Fruit fly (Drosophila melanogaster): ENCODE data around the gene Srg3.
A peak's percentile ranks its signal among the peaks of the same experiment; 100 is the strongest.

Gene Srg3

DNA sequence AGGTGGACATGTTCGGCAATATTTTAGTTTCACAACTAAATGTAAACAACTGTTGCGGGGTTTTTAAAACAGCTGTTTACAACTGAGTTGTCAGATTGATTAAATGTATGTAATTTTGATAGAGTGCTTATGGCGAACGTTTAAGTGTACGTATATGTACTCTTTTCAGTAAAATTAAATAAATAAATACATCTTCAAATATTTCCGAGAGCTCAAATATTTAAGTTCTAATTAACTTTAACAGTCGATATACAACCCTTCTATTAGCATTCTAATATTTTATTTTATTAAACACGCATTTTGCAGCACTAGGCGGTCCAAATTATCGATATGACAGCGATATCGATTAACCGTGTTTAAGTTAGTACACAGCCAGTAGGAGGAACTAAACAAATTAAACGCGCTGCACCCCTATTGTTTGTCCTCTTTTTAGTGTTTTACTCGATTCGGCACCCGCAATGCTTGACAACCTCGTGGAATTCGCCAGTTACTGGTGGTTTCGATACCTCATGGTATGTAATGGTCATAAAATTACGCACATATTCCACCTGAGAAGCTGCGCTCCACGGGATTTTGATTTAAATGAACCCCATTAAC lies 8.6 kb downstream of the Srg3 start, which contains the start of the genes CG3448 and ghi (continued):
- TF ChIP-seq CG1621 (tag; optimal IDR thresholded peaks at IDR 0.05) (peak; percentile 11), ss (GFP tag; optimal IDR thresholded peaks at IDR 0.05) (peak in 1 of 2 experiments; percentile 66), Hr39 (GFP tag; optimal IDR thresholded peaks at IDR 0.05) (peak; percentile 28), CG3919 (GFP tag; optimal IDR thresholded peaks at IDR 0.05) (peak; percentile 73), CG4318 (GFP tag; optimal IDR thresholded peaks at IDR 0.05) (no peak), OdsH (GFP tag; optimal IDR thresholded peaks at IDR 0.05) (no peak), CG7368 (GFP tag; optimal IDR thresholded peaks at IDR 0.05) (peak; percentile 54), CG8632 (GFP tag; optimal IDR thresholded peaks at IDR 0.05) (peak; percentile 9), CG9139 (GFP tag; optimal IDR thresholded peaks at IDR 0.05) (no peak), Sox15 (GFP tag; optimal IDR thresholded peaks at IDR 0.05) (no peak), dsx (GFP tag; optimal IDR thresholded peaks at IDR 0.05; ENCODE audit: poor library complexity, severe bottlenecking) (peak; percentile 58), CG15336 (GFP tag; IDR thresholded peaks at IDR 0.05) (0 out of 2 replicates have a peak, but pooled peaks have one; percentile 25)

DNA sequence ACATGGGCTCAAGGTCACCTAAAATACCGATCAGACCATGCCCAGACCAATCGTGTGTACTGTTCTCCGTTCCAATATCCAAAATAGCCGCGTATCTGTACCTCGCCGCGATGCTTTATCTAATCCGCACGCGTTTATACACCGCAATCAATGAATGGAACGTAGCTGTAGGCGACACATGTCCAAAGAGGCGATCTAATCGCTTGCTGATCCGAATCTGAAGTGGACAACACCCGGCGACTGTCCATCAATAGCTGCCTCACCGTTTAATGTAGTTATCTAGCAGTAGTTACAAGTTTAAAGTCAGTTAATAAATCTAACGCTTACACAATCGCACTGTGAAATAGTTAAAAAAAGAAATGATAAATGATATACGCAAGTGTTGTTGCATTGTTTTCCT lies 9.4 kb downstream of the Srg3 start:
- TF ChIP-seq lz (GFP tag; optimal IDR thresholded peaks at IDR 0.05): no peak
- no peak for TF ChIP-seq Eip93F (GFP tag; optimal IDR thresholded peaks at IDR 0.05)
- no peak for TF ChIP-seq esn (GFP tag; optimal IDR thresholded peaks at IDR 0.05)
- TF ChIP-seq CG8119 (GFP tag; IDR thresholded peaks at IDR 0.05): no peak
- no peak for TF ChIP-seq fd85E (GFP tag; optimal IDR thresholded peaks at IDR 0.05)
- no peak for TF ChIP-seq achi (GFP tag; optimal IDR thresholded peaks at IDR 0.05)
- TF ChIP-seq spab (GFP tag; optimal IDR thresholded peaks at IDR 0.05): no peak
- no peak for TF ChIP-seq Gug (GFP tag; IDR thresholded peaks at IDR 0.05)
- TF ChIP-seq Hr39 (GFP tag; optimal IDR thresholded peaks at IDR 0.05): no peak
- TF ChIP-seq pdm3 (GFP tag; optimal IDR thresholded peaks at IDR 0.05): no peak
- no peak for TF ChIP-seq CG6854 (GFP tag; optimal IDR thresholded peaks at IDR 0.05)
- no peak for TF ChIP-seq CG34406 (GFP tag; optimal IDR thresholded peaks at IDR 0.05)
- TF ChIP-seq CG3032 (tag; optimal IDR thresholded peaks at IDR 0.05): no peak
- TF ChIP-seq CG6808 (GFP tag; optimal IDR thresholded peaks at IDR 0.05): no peak

DNA sequence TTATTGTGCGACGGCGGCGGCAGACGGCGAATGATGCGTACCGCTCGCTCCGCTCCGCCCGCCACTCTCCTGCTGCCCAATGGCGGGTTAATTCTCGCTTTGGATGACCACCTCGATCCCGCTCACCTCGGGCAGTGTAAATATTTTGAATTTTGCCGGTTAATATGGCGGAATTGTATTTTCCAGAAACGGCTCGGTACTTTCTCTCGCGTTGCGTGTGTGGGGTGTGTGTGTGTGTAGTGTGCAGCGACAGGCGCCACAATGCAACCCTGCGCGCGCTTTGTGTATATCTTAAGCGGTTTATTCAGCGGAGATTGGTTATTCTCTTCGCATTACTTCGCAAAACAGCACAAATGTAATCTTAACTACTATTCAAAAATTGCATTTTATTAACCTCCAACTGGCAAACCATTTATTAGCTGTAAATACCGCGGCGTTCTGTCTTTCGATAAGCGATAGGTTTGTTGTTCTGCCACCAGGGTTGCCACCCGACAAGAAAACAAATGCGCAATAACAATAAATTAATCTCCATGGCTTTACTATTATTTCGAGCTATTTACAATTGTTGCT lies 12.9 kb downstream of the Srg3 start, which contains the start of the genes phol and CG3552:
Gene phol, minus strand, starts transcription at position 463 of the 570 bp plus-strand sequence.
Gene CG3552, plus strand, starts transcription at position 500 of the 570 bp plus-strand sequence.
- TF ChIP-seq CG6792 (GFP tag; optimal IDR thresholded peaks at IDR 0.05): no peak
- TF ChIP-seq Ets21C (GFP tag; optimal IDR thresholded peaks at IDR 0.05): peak; percentile 8
- TF ChIP-seq lz (GFP tag; optimal IDR thresholded peaks at IDR 0.05): no peak
- TF ChIP-seq svp (GFP tag): no peak
- peak; percentile 27 for TF ChIP-seq esn (GFP tag; optimal IDR thresholded peaks at IDR 0.05)
- no peak for TF ChIP-seq vri (GFP tag; optimal IDR thresholded peaks at IDR 0.05)
- peak; percentile 2 for TF ChIP-seq Hr39 (GFP tag; optimal IDR thresholded peaks at IDR 0.05)
- no peak for TF ChIP-seq Ets96B (tag; optimal IDR thresholded peaks at IDR 0.05)
- TF ChIP-seq Sox14 (GFP tag; optimal IDR thresholded peaks at IDR 0.05): peak; percentile 72
- peak; percentile 24 for TF ChIP-seq fkh (GFP tag; optimal IDR thresholded peaks at IDR 0.05)
- TF ChIP-seq ss (GFP tag; optimal IDR thresholded peaks at IDR 0.05): peak in 1 of 2 experiments; percentile 27
- no peak for TF ChIP-seq fd85E (GFP tag; optimal IDR thresholded peaks at IDR 0.05)
- peak; percentile 71 for TF ChIP-seq Eip78C (GFP tag)
- no peak for TF ChIP-seq CG11902 (GFP tag; optimal IDR thresholded peaks at IDR 0.05)
- TF ChIP-seq Hr38 (GFP tag; optimal IDR thresholded peaks at IDR 0.05): no peak
- peak; percentile 18 for TF ChIP-seq CG6808 (GFP tag; optimal IDR thresholded peaks at IDR 0.05)
- TF ChIP-seq Blimp-1 (GFP tag; optimal IDR thresholded peaks at IDR 0.05): peak; percentile 10

Measured in whole organism, prepupa.